Fruit fly (Drosophila melanogaster) whole organism, embryonic: Measurements from ENCODE around the gene CG7295.

Experiments
- Aef1 ChIP-seq: fragments of 200-800 bp; sonication (Bioruptor generic); IDR thresholded peaks from 3 replicates; pipeline ENCODE4 v1.3.6; 2022; ENCODE audit warnings: missing biosample characterization, missing genetic modification characterization
- Atf6 ChIP-seq: fragments of 200-800 bp; sonication (Bioruptor generic); IDR thresholded peaks from 2 replicates; pipeline ENCODE4 v1.3.6; 2022; ENCODE audit warnings: missing biosample characterization, missing genetic modification characterization
- CG10209 ChIP-seq: fragments of 200-800 bp; sonication (Bioruptor generic); optimal IDR thresholded peaks from 3 replicates; lab custom pipeline; 2017; ENCODE audit warnings: missing biosample characterization, mild to moderate bottlenecking, missing genetic modification characterization, missing genetic modification reagents
- CG10267 ChIP-seq: fragments of 200-800 bp; sonication (Bioruptor generic); optimal IDR thresholded peaks from 2 replicates; lab custom pipeline; 2018; ENCODE audit warnings: missing biosample characterization, mild to moderate bottlenecking, missing genetic modification characterization, moderate library complexity
- CG11560 ChIP-seq: fragments of 200-800 bp; sonication (Bioruptor generic); IDR thresholded peaks from 3 replicates; pipeline ENCODE4 v1.3.6; 2022; ENCODE audit warnings: missing biosample characterization, missing genetic modification characterization
- CG11723 ChIP-seq: fragments of 200-800 bp; sonication (Bioruptor generic); optimal IDR thresholded peaks from 2 replicates; lab custom pipeline; 2017; ENCODE audit warnings: missing biosample characterization, mild to moderate bottlenecking, missing genetic modification characterization
- CG1233 ChIP-seq: fragments of 200-800 bp; sonication (Bioruptor generic); optimal IDR thresholded peaks from 4 replicates; lab custom pipeline; 2018; ENCODE audit warnings: missing biosample characterization, mild to moderate bottlenecking, missing genetic modification characterization
- CG12744 ChIP-seq: fragments of 200-800 bp; sonication (Bioruptor generic); optimal IDR thresholded peaks from 2 replicates; lab custom pipeline; 2016; ENCODE audit warnings: missing biosample characterization, missing genetic modification characterization
- CG13296 ChIP-seq: fragments of 200-800 bp; sonication (Bioruptor generic); optimal IDR thresholded peaks from 3 replicates; lab custom pipeline; 2018; ENCODE audit warnings: missing biosample characterization, mild to moderate bottlenecking, missing genetic modification characterization
- CG1529 ChIP-seq: fragments of 200-800 bp; sonication (Bioruptor generic); optimal IDR thresholded peaks from 3 replicates; lab custom pipeline; 2018; ENCODE audit warnings: missing biosample characterization, missing genetic modification characterization
- CG1832 ChIP-seq: fragments of 200-800 bp; sonication (Bioruptor generic); optimal IDR thresholded peaks from 2 replicates; lab custom pipeline; 2017; ENCODE audit warnings: missing biosample characterization, mild to moderate bottlenecking, missing genetic modification characterization, inconsistent platforms
- CG18619 ChIP-seq: fragments of 200-800 bp; sonication (Bioruptor generic); optimal IDR thresholded peaks from 3 replicates; lab custom pipeline; 2017; ENCODE audit warnings: missing biosample characterization, mild to moderate bottlenecking, missing genetic modification characterization
- CG2199 ChIP-seq: fragments of 200-800 bp; sonication (Bioruptor generic); IDR thresholded peaks from 3 replicates; pipeline ENCODE4 v1.3.6; 2022; ENCODE audit warnings: missing biosample characterization, missing genetic modification characterization
- CG2678 ChIP-seq: fragments of 200-800 bp; sonication (Bioruptor generic); optimal IDR thresholded peaks from 3 replicates; lab custom pipeline; 2019; ENCODE audit warnings: missing biosample characterization, mild to moderate bottlenecking, missing genetic modification characterization, moderate library complexity
- CG31365 ChIP-seq: fragments of 200-800 bp; sonication (Bioruptor generic); optimal IDR thresholded peaks from 2 replicates; lab custom pipeline; 2018; ENCODE audit warnings: missing biosample characterization, mild to moderate bottlenecking, missing genetic modification characterization
- CG3281 ChIP-seq: fragments of 200-800 bp; sonication (Bioruptor generic); optimal IDR thresholded peaks from 3 replicates; lab custom pipeline; 2017; ENCODE audit warnings: missing biosample characterization, mild to moderate bottlenecking, missing genetic modification characterization
- CG34422 ChIP-seq: fragments of 200-800 bp; sonication (Bioruptor generic); IDR thresholded peaks from 3 replicates; pipeline ENCODE4 v1.3.6; 2022; ENCODE audit warnings: missing biosample characterization, missing genetic modification characterization
- CG4617 ChIP-seq: fragments of 200-800 bp; sonication (Bioruptor generic); optimal IDR thresholded peaks from 3 replicates; lab custom pipeline; 2016; ENCODE audit warnings: missing biosample characterization, missing genetic modification characterization, borderline replicate concordance
- CG5953 ChIP-seq: fragments of 200-800 bp; sonication (Bioruptor generic); IDR thresholded peaks from 2 replicates; pipeline ENCODE4 v1.3.6; 2022; ENCODE audit warnings: missing biosample characterization, missing genetic modification characterization
- CG7357 ChIP-seq: fragments of 200-800 bp; sonication (Bioruptor generic); IDR thresholded peaks from 3 replicates; pipeline ENCODE4 v1.3.6; 2022; ENCODE audit warnings: missing biosample characterization, missing genetic modification characterization
- CG8281 ChIP-seq: fragments of 200-800 bp; sonication (Bioruptor generic); optimal IDR thresholded peaks from 2 replicates; lab custom pipeline; 2018; ENCODE audit warnings: missing biosample characterization, mild to moderate bottlenecking, missing genetic modification characterization, moderate library complexity
- CG9215 ChIP-seq: fragments of 200-800 bp; sonication (Bioruptor generic); IDR thresholded peaks from 2 replicates; pipeline ENCODE4 v1.3.6; 2022; ENCODE audit warnings: missing biosample characterization, missing genetic modification characterization
- CoRest ChIP-seq: fragments of 200-800 bp; sonication (Bioruptor generic); optimal IDR thresholded peaks from 3 replicates; lab custom pipeline; 2018; ENCODE audit warnings: missing biosample characterization, mild to moderate bottlenecking, missing genetic modification characterization, moderate library complexity
- D ChIP-seq, 2 experiments: fragments of 200-800 bp in 1 of 2; fragments of >200 bp in 1 of 2; sonication (Bioruptor generic) in 1 of 2; optimal IDR thresholded peaks; 2 replicates in 1 of 2; 3 replicates in 1 of 2; lab custom pipeline; 2017; ENCODE audit warnings: mild to moderate bottlenecking in 1 of 2, missing biosample characterization in 1 of 2, missing genetic modification characterization in 1 of 2, missing genetic modification reagents in 1 of 2
- Dbx ChIP-seq: fragments of 200-800 bp; sonication (Bioruptor generic); IDR thresholded peaks from 3 replicates; pipeline ENCODE4 v1.3.6; 2022; ENCODE audit warnings: missing biosample characterization, missing genetic modification characterization
- Eip74EF ChIP-seq, 2 experiments: fragments of 200-800 bp in 1 of 2; fragments of >200 bp in 1 of 2; sonication (Bioruptor generic) in 1 of 2; optimal IDR thresholded peaks; 2 replicates each; lab custom pipeline; 2017 to 2019; ENCODE audit warnings: missing biosample characterization in 2 of 2, missing genetic modification characterization in 2 of 2, mild to moderate bottlenecking in 1 of 2, moderate library complexity in 1 of 2
- H15 ChIP-seq: fragments of 200-800 bp; sonication (Bioruptor generic); IDR thresholded peaks from 3 replicates; pipeline ENCODE4 v1.3.6; 2022; ENCODE audit warnings: missing biosample characterization, missing genetic modification characterization
- HLH54F ChIP-seq: fragments of 200-800 bp; sonication (Bioruptor generic); optimal IDR thresholded peaks from 3 replicates; lab custom pipeline; 2016; ENCODE audit warnings: missing biosample characterization, missing genetic modification characterization
- Meics ChIP-seq: fragments of 200-800 bp; sonication (Bioruptor generic); optimal IDR thresholded peaks from 2 replicates; lab custom pipeline; 2017; ENCODE audit warnings: missing biosample characterization, mild to moderate bottlenecking, missing genetic modification characterization
- Mrtf ChIP-seq: fragments of 200-800 bp; sonication (Bioruptor generic); IDR thresholded peaks from 3 replicates; pipeline ENCODE4 v1.3.6; 2022; ENCODE audit warnings: missing biosample characterization, missing genetic modification characterization
- Myb ChIP-seq: fragments of 200-800 bp; sonication (Bioruptor generic); optimal IDR thresholded peaks from 2 replicates; lab custom pipeline; 2016; ENCODE audit warnings: missing biosample characterization, missing genetic modification characterization
- Side ChIP-seq: fragments of 200-800 bp; sonication (Bioruptor generic); optimal IDR thresholded peaks from 2 replicates; lab custom pipeline; 2016; ENCODE audit warnings: missing biosample characterization, missing genetic modification characterization
- Sin3A ChIP-seq: fragments of >200 bp; optimal IDR thresholded peaks from 2 replicates; lab custom pipeline; 2018
- Sry-β ChIP-seq: fragments of 200-800 bp; sonication (Bioruptor generic); optimal IDR thresholded peaks from 2 replicates; lab custom pipeline; 2018; ENCODE audit warnings: missing biosample characterization, mild to moderate bottlenecking, missing genetic modification characterization, moderate library complexity
- cad ChIP-seq: fragments of >200 bp; optimal IDR thresholded peaks from 2 replicates; lab custom pipeline; 2017; ENCODE audit warnings: missing biosample characterization, missing genetic modification characterization
- cg ChIP-seq: fragments of 200-800 bp; sonication (Bioruptor generic); optimal IDR thresholded peaks from 3 replicates; lab custom pipeline; 2019; ENCODE audit warnings: missing biosample characterization, mild to moderate bottlenecking, missing genetic modification characterization, moderate library complexity
- ci ChIP-seq: fragments of 200-800 bp; sonication (Bioruptor generic); IDR thresholded peaks from 3 replicates; pipeline ENCODE4 v1.3.6; 2022; ENCODE audit warnings: missing biosample characterization, missing genetic modification characterization
- dmrt99B ChIP-seq: fragments of 200-800 bp; sonication (Bioruptor generic); optimal IDR thresholded peaks from 2 replicates; lab custom pipeline; 2018; ENCODE audit warnings: missing biosample characterization, mild to moderate bottlenecking, missing genetic modification characterization, moderate library complexity
- her ChIP-seq: fragments of 200-800 bp; sonication (Bioruptor generic); optimal IDR thresholded peaks from 2 replicates; lab custom pipeline; 2016; ENCODE audit warnings: missing biosample characterization, missing genetic modification characterization
- lilli ChIP-seq: fragments of 200-800 bp; sonication (Bioruptor generic); optimal IDR thresholded peaks from 3 replicates; lab custom pipeline; 2016; ENCODE audit warnings: missing biosample characterization, missing genetic modification characterization
- mam ChIP-seq: fragments of 200-800 bp; sonication (Bioruptor generic); optimal IDR thresholded peaks from 3 replicates; lab custom pipeline; 2016; ENCODE audit warnings: missing biosample characterization, missing genetic modification characterization
- p53 ChIP-seq: fragments of 200-800 bp; sonication (Bioruptor generic); optimal IDR thresholded peaks from 2 replicates; lab custom pipeline; 2016; ENCODE audit warnings: missing biosample characterization, missing genetic modification characterization
- peb ChIP-seq: fragments of 200-800 bp; sonication (Bioruptor generic); IDR thresholded peaks from 2 replicates; pipeline ENCODE4 v1.3.6; 2022; ENCODE audit warnings: missing biosample characterization, missing genetic modification characterization
- pita ChIP-seq: fragments of 200-800 bp; sonication (Bioruptor generic); optimal IDR thresholded peaks from 2 replicates; lab custom pipeline; 2017; ENCODE audit warnings: missing biosample characterization, mild to moderate bottlenecking, missing genetic modification characterization
- scrt ChIP-seq: fragments of 200-800 bp; sonication (Bioruptor generic); optimal IDR thresholded peaks from 2 replicates; lab custom pipeline; 2018; ENCODE audit warnings: missing biosample characterization, mild to moderate bottlenecking, missing genetic modification characterization, moderate library complexity
- sens ChIP-seq: fragments of 200-800 bp; sonication (Bioruptor generic); peaks from one replicate; lab custom pipeline; 2016; ENCODE audit warnings: missing biosample characterization, missing genetic modification characterization
- slbo ChIP-seq: fragments of 200-800 bp; sonication (Bioruptor generic); IDR thresholded peaks from 2 replicates; pipeline ENCODE4 v1.3.6; 2022; ENCODE audit warnings: missing biosample characterization, missing genetic modification characterization
- slou ChIP-seq: fragments of 200-800 bp; sonication (Bioruptor generic); optimal IDR thresholded peaks from 3 replicates; lab custom pipeline; 2016; ENCODE audit warnings: missing biosample characterization, missing genetic modification characterization
- tap ChIP-seq: fragments of 200-800 bp; optimal IDR thresholded peaks from 3 replicates; lab custom pipeline; 2019; ENCODE audit warnings: missing biosample characterization, mild to moderate bottlenecking, missing genetic modification characterization, moderate library complexity
- ttk ChIP-seq: fragments of 200-800 bp; sonication (Bioruptor generic); IDR thresholded peaks from 2 replicates; pipeline ENCODE4 v2.1.2; 2022; ENCODE audit warnings: missing biosample characterization, missing genetic modification characterization

CG7295 gene

dm6 chr2L:1837717-1838368 is 31.8 kb upstream of the CG7295 start (continued):
- TF ChIP-seq CG10209 (GFP tag; lab: Kevin White, UChicago) (peak; percentile 6), Mrtf (GFP tag; lab: Robert Waterston, UW) (peak; percentile 45; the same call in 1 of the 3 replicates), cg (GFP tag; lab: Kevin White, UChicago) (no peak), slou (GFP tag; lab: Kevin White, UChicago) (peak; percentile 1), Eip74EF (GFP tag; optimal IDR thresholded peaks at IDR 0.05; lab: Kevin White, UChicago) (no peak), Meics (peak; percentile 50), pita (GFP tag; lab: Kevin White, UChicago) (no peak), Aef1 (GFP tag; lab: Robert Waterston, UW) (peak; percentile 47; the same call in 2 of the 3 replicates), CG2199 (no peak), her (GFP tag; lab: Kevin White, UChicago) (peak; percentile 27), ttk (peak; percentile 14; the same call in 1 of the 2 replicates), ci (GFP tag; lab: Robert Waterston, UW) (peak; percentile 70; the same call in 2 of the 3 replicates), CG7357 (GFP tag; lab: Robert Waterston, UW) (0 out of 3 replicates have a peak, but pooled peaks have one; percentile 9), Sry-β (no peak), CG31365 (tag; lab: Kevin White, UChicago) (no peak), scrt (GFP tag; lab: Kevin White, UChicago) (peak; percentile 38), Sin3A (lab: Kevin White, UChicago) (no peak), CoRest (tag; lab: Kevin White, UChicago) (peak; percentile 42), CG10267 (no peak), lilli (peak; percentile 55), p53 (GFP tag; lab: Kevin White, UChicago) (no peak), tap (tag; lab: Kevin White, UChicago) (peak; percentile 29), H15 (0 out of 3 replicates have a peak, but pooled peaks have one; percentile 16), mam (GFP tag; lab: Kevin White, UChicago) (peak; percentile 38), cad (no peak), Myb (GFP tag; lab: Kevin White, UChicago) (peak; percentile 3), CG8281 (tag; lab: Kevin White, UChicago) (no peak), CG1832 (no peak), D (optimal IDR thresholded peaks at IDR 0.05; lab: Kevin White, UChicago) (no peak), D (GFP tag; optimal IDR thresholded peaks at IDR 0.05; lab: Kevin White, UChicago) (no peak), CG1233 (GFP tag; lab: Kevin White, UChicago) (no peak), CG5953 (GFP tag; lab: Robert Waterston, UW) (no peak), dmrt99B (tag; lab: Kevin White, UChicago) (peak; percentile 45), CG1529 (GFP tag; lab: Kevin White, UChicago) (no peak), CG34422 (GFP tag; lab: Robert Waterston, UW) (0 out of 3 replicates have a peak, but pooled peaks have one; percentile 28), CG11723 (GFP tag; lab: Kevin White, UChicago) (no peak), CG13296 (GFP tag; lab: Kevin White, UChicago) (peak; percentile 24), Atf6 (GFP tag; lab: Robert Waterston, UW) (peak; percentile 44; the same call in 1 of the 2 replicates), CG11560 (no peak), CG12744 (GFP tag; lab: Kevin White, UChicago) (no peak), CG18619 (GFP tag; lab: Kevin White, UChicago) (peak; percentile 18), Dbx (peak; percentile 56; the same call in 2 of the 3 replicates), Side (GFP tag; lab: Kevin White, UChicago) (no peak), CG2678 (tag; lab: Kevin White, UChicago) (peak; percentile 54), sens (GFP tag; lab: Kevin White, UChicago) (no peak), CG4617 (GFP tag; lab: Kevin White, UChicago) (no peak), slbo (GFP tag; lab: Robert Waterston, UW) (peak; percentile 53), HLH54F (GFP tag; lab: Kevin White, UChicago) (peak; percentile 47), CG3281 (GFP tag; lab: Kevin White, UChicago) (peak; percentile 62), peb (0 out of 2 replicates have a peak, but pooled peaks have one; percentile 26), CG9215 (GFP tag; lab: Robert Waterston, UW) (no peak)
